Worm (Caenorhabditis elegans): ENCODE data around the gene W03C9.5.
A peak's percentile ranks its signal among the peaks of the same experiment; 100 is the strongest.

W03C9.5 gene

ce11 chrII:11977363-11977762, 10.0 kb upstream of the W03C9.5 start, which contains the start of gene Y17G7B.21:
Gene Y17G7B.21 (minus strand): TSS chrII:11977661.
- TF ChIP-seq unc-62 (GFP tag; optimal IDR thresholded peaks at IDR 0.05): no peak
- peak; percentile 70 for TF ChIP-seq ama-1 (optimal IDR thresholded peaks at IDR 0.05)
- no peak for TF ChIP-seq ceh-16 (tag; optimal IDR thresholded peaks at IDR 0.05)
- TF ChIP-seq alr-1 (tag; optimal IDR thresholded peaks at IDR 0.05): no peak
- no peak for TF ChIP-seq nhr-129 (tag; optimal IDR thresholded peaks at IDR 0.05)

ce11 chrII:11976727-11977259, 9.4 kb upstream of the W03C9.5 start:
- TF ChIP-seq lsy-2 (tag; optimal IDR thresholded peaks at IDR 0.05): peak in 1 of 2 experiments; percentile 10
- no peak for TF ChIP-seq aly-2 (tag; optimal IDR thresholded peaks at IDR 0.05)
- TF ChIP-seq sem-4 (tag; optimal IDR thresholded peaks at IDR 0.05): no peak
- TF ChIP-seq ceh-16 (tag; optimal IDR thresholded peaks at IDR 0.05): no peak
- no peak for TF ChIP-seq sma-9 (GFP tag; optimal IDR thresholded peaks at IDR 0.05)
- no peak for TF ChIP-seq sma-9 (tag; optimal IDR thresholded peaks at IDR 0.05)
- TF ChIP-seq nhr-11 (tag; optimal IDR thresholded peaks at IDR 0.05): no peak
- no peak for TF ChIP-seq sma-3 (GFP tag; optimal IDR thresholded peaks at IDR 0.05)
- no peak for TF ChIP-seq skn-1 (tag; optimal IDR thresholded peaks at IDR 0.05)

- no peak for TF ChIP-seq ZK546.5 (tag; optimal IDR thresholded peaks at IDR 0.05)
- TF ChIP-seq ztf-4 (tag; optimal IDR thresholded peaks at IDR 0.05): peak; percentile 58
- no peak for TF ChIP-seq unc-62 (GFP tag; optimal IDR thresholded peaks at IDR 0.05)
- TF ChIP-seq crh-2 (tag; optimal IDR thresholded peaks at IDR 0.05): peak; percentile 28
- no peak for TF ChIP-seq nhr-10 (tag; optimal IDR thresholded peaks at IDR 0.05)
- no peak for TF ChIP-seq peb-1 (tag; optimal IDR thresholded peaks at IDR 0.05)
- TF ChIP-seq nhr-11 (tag; optimal IDR thresholded peaks at IDR 0.05): no peak
- no peak for TF ChIP-seq mdl-1 (tag; optimal IDR thresholded peaks at IDR 0.05)
- TF ChIP-seq dmd-4 (tag; optimal IDR thresholded peaks at IDR 0.05): no peak
- TF ChIP-seq lin-13 (GFP tag; optimal IDR thresholded peaks at IDR 0.05): peak; percentile 46
- TF ChIP-seq ztf-11 (tag; optimal IDR thresholded peaks at IDR 0.05): no peak
- peak; percentile 17 to 57 for TF ChIP-seq lsy-2 (tag; optimal IDR thresholded peaks at IDR 0.05)
- no peak for TF ChIP-seq nhr-6 (tag; optimal IDR thresholded peaks at IDR 0.05)
- no peak for TF ChIP-seq unc-39 (tag; optimal IDR thresholded peaks at IDR 0.05)
- peak; percentile 80 for TF ChIP-seq fos-1 (tag; optimal IDR thresholded peaks at IDR 0.05)
- no peak for TF ChIP-seq aly-2 (tag; optimal IDR thresholded peaks at IDR 0.05)
- no peak for TF ChIP-seq zag-1 (tag; optimal IDR thresholded peaks at IDR 0.05)
- TF ChIP-seq nhr-12 (tag; optimal IDR thresholded peaks at IDR 0.05): no peak
- TF ChIP-seq snpc-4 (tag; optimal IDR thresholded peaks at IDR 0.05): peak; percentile 6
- no peak for TF ChIP-seq R02D3.7 (tag; optimal IDR thresholded peaks at IDR 0.05)
- TF ChIP-seq nhr-25 (tag; optimal IDR thresholded peaks at IDR 0.05): no peak
- TF ChIP-seq unc-55 (GFP tag; optimal IDR thresholded peaks at IDR 0.05): peak; percentile 45
- TF ChIP-seq nhr-129 (tag; optimal IDR thresholded peaks at IDR 0.05): no peak
- peak; percentile 39 for TF ChIP-seq Y55F3AM.14 (GFP tag; optimal IDR thresholded peaks at IDR 0.05)
- TF ChIP-seq nhr-23 (tag; optimal IDR thresholded peaks at IDR 0.05): no peak
- no peak for TF ChIP-seq sem-4 (tag; optimal IDR thresholded peaks at IDR 0.05)
- TF ChIP-seq elt-1 (tag; optimal IDR thresholded peaks at IDR 0.05): no peak
- peak; percentile 8 for TF ChIP-seq F13H6.1 (tag; optimal IDR thresholded peaks at IDR 0.05)
- no peak for TF ChIP-seq nhr-77 (tag; optimal IDR thresholded peaks at IDR 0.05)
- no peak for TF ChIP-seq nhr-21 (tag; optimal IDR thresholded peaks at IDR 0.05)
- peak; percentile 86 for TF ChIP-seq ama-1 (optimal IDR thresholded peaks at IDR 0.05)
- no peak for TF ChIP-seq egl-27 (tag; optimal IDR thresholded peaks at IDR 0.05)
- no peak for TF ChIP-seq lin-11 (tag; optimal IDR thresholded peaks at IDR 0.05)
- no peak for TF ChIP-seq ceh-16 (tag; optimal IDR thresholded peaks at IDR 0.05)
- TF ChIP-seq C34F6.9 (tag; optimal IDR thresholded peaks at IDR 0.05): peak; percentile 34
- TF ChIP-seq sma-3 (GFP tag; optimal IDR thresholded peaks at IDR 0.05): peak; percentile 33
- peak; percentile 58 for TF ChIP-seq gmeb-1 (tag; optimal IDR thresholded peaks at IDR 0.05)
- TF ChIP-seq mab-5 (tag; optimal IDR thresholded peaks at IDR 0.05): no peak
- no peak for TF ChIP-seq elt-3 (tag; optimal IDR thresholded peaks at IDR 0.05)
- no peak for TF ChIP-seq blmp-1 (tag; optimal IDR thresholded peaks at IDR 0.05; ENCODE audit: insufficient read depth)
- TF ChIP-seq mbf-1 (tag; optimal IDR thresholded peaks at IDR 0.05): no peak
- no peak for TF ChIP-seq lin-39 (tag; optimal IDR thresholded peaks at IDR 0.05)
- no peak for TF ChIP-seq nhr-237 (tag; optimal IDR thresholded peaks at IDR 0.05)
- no peak for TF ChIP-seq alr-1 (tag; optimal IDR thresholded peaks at IDR 0.05)
- TF ChIP-seq sma-9 (GFP tag; optimal IDR thresholded peaks at IDR 0.05): no peak
- no peak for TF ChIP-seq sma-9 (tag; optimal IDR thresholded peaks at IDR 0.05)
Observed at ce11 chrII:11974048-11974995, 7.0 kb upstream of the W03C9.5 start.

Data from whole organism, L2 larva.